Worm (Caenorhabditis elegans): Measurements from ENCODE around the gene Y82E9BR.6.
"Not testable (repeated sequence)": the region's sequence is repeated elsewhere in the genome, so short reads cannot be mapped to it uniquely, and the experiment has no call there.

The Y82E9BR.6 gene

ce11 chrIII:1377903-1378302 is 3.1 kb upstream of the Y82E9BR.6 start, which contains the start of gene pals-40:
Gene pals-40, minus strand, starts transcription at chrIII:1378003.
- not testable (repeated sequence) for TF ChIP-seq ceh-39, mab-5, blmp-1 (tag; optimal IDR thresholded peaks at IDR 0.05)

- TF ChIP-seq lin-13 (tag; optimal IDR thresholded peaks at IDR 0.05) = no peak
- no peak for TF ChIP-seq lsy-2 (tag; optimal IDR thresholded peaks at IDR 0.05)
- no peak for TF ChIP-seq mls-2 (tag; optimal IDR thresholded peaks at IDR 0.05)
- TF ChIP-seq unc-120 (tag; optimal IDR thresholded peaks at IDR 0.05; ENCODE audit: poor library complexity, severe bottlenecking) = no peak
Observed at ce11 chrIII:1383483-1383882, 2.5 kb downstream of the Y82E9BR.6 start.

ce11 chrIII:1384092-1384491 is 3.1 kb downstream of the Y82E9BR.6 start, which contains the start of the genes fbxa-138 and Y82E9BR.5:
Gene fbxa-138, minus strand, starts transcription at chrIII:1384252.
Gene Y82E9BR.5, plus strand, starts transcription at chrIII:1384370.
- TF ChIP-seq ces-1 (GFP tag; optimal IDR thresholded peaks at IDR 0.05) (no peak), sptf-1 (tag; optimal IDR thresholded peaks at IDR 0.05) (no peak)

- TF ChIP-seq unc-120 (tag; optimal IDR thresholded peaks at IDR 0.05; ENCODE audit: poor library complexity, severe bottlenecking) = no peak
- TF ChIP-seq cnd-1 (tag; optimal IDR thresholded peaks at IDR 0.05) = no peak
- TF ChIP-seq zip-8 (tag; optimal IDR thresholded peaks at IDR 0.05) = no peak
- no peak for TF ChIP-seq flh-1 (GFP tag; optimal IDR thresholded peaks at IDR 0.05)
- TF ChIP-seq nhr-2 (tag; optimal IDR thresholded peaks at IDR 0.05) = no peak
- no peak for TF ChIP-seq ceh-43 (GFP tag; optimal IDR thresholded peaks at IDR 0.05)
- no peak for TF ChIP-seq M03D4.4 (tag; optimal IDR thresholded peaks at IDR 0.05)
- no peak for TF ChIP-seq lsy-2 (tag; optimal IDR thresholded peaks at IDR 0.05)
- no peak for TF ChIP-seq elt-1 (tag; optimal IDR thresholded peaks at IDR 0.05; ENCODE audit: borderline replicate concordance, insufficient read depth)
- TF ChIP-seq sem-2 (GFP tag; optimal IDR thresholded peaks at IDR 0.05) = no peak
- no peak for TF ChIP-seq snpc-4 (tag; optimal IDR thresholded peaks at IDR 0.05)
- no peak for TF ChIP-seq mab-5 (tag; optimal IDR thresholded peaks at IDR 0.05)
- no peak for TF ChIP-seq unc-62 (GFP tag; optimal IDR thresholded peaks at IDR 0.05)
- no peak for TF ChIP-seq drap-1 (GFP tag; optimal IDR thresholded peaks at IDR 0.05)
- TF ChIP-seq lin-13 (tag; optimal IDR thresholded peaks at IDR 0.05) = no peak
- TF ChIP-seq nhr-237 (tag; optimal IDR thresholded peaks at IDR 0.05) = no peak
- TF ChIP-seq mls-2 (tag; optimal IDR thresholded peaks at IDR 0.05) = no peak
- no peak for TF ChIP-seq bed-3 (GFP tag; optimal IDR thresholded peaks at IDR 0.05)
Observed at ce11 chrIII:1384694-1385093, 3.7 kb downstream of the Y82E9BR.6 start.

- TF ChIP-seq mls-2 (tag; optimal IDR thresholded peaks at IDR 0.05) = no peak
- no peak for TF ChIP-seq bed-3 (GFP tag; optimal IDR thresholded peaks at IDR 0.05)
- TF ChIP-seq unc-62 (GFP tag; optimal IDR thresholded peaks at IDR 0.05) = no peak
- no peak for TF ChIP-seq nhr-237 (tag; optimal IDR thresholded peaks at IDR 0.05)
- TF ChIP-seq ces-1 (GFP tag; optimal IDR thresholded peaks at IDR 0.05) = no peak
- no peak for TF ChIP-seq flh-1 (GFP tag; optimal IDR thresholded peaks at IDR 0.05)
- no peak for TF ChIP-seq sptf-1 (tag; optimal IDR thresholded peaks at IDR 0.05)
- no peak for TF ChIP-seq ztf-11 (tag; optimal IDR thresholded peaks at IDR 0.05)
- TF ChIP-seq elt-1 (tag; optimal IDR thresholded peaks at IDR 0.05; ENCODE audit: borderline replicate concordance, insufficient read depth) = no peak
- TF ChIP-seq pha-4 (tag; optimal IDR thresholded peaks at IDR 0.05) = no peak
- no peak for TF ChIP-seq lin-32 (GFP tag; optimal IDR thresholded peaks at IDR 0.05)
Observed at ce11 chrIII:1388274-1389058, 7.4 kb downstream of the Y82E9BR.6 start, which contains the start of gene pals-20. Gene pals-20, minus strand, starts transcription at chrIII:1388324.

- TF ChIP-seq nhr-12 (tag; optimal IDR thresholded peaks at IDR 0.05) = no peak
- TF ChIP-seq lin-13 (tag; optimal IDR thresholded peaks at IDR 0.05) = no peak
- no peak for TF ChIP-seq mab-5 (tag; optimal IDR thresholded peaks at IDR 0.05)
- TF ChIP-seq ceh-83 (GFP tag; optimal IDR thresholded peaks at IDR 0.05) = no peak
- TF ChIP-seq unc-39 (tag; optimal IDR thresholded peaks at IDR 0.05) = no peak
- TF ChIP-seq blmp-1 (tag; optimal IDR thresholded peaks at IDR 0.05) = no peak
- no peak for TF ChIP-seq ceh-39 (tag; optimal IDR thresholded peaks at IDR 0.05)
- TF ChIP-seq M03D4.4 (tag; optimal IDR thresholded peaks at IDR 0.05) = no peak
- TF ChIP-seq tbx-8 (GFP tag; optimal IDR thresholded peaks at IDR 0.05) = no peak
- TF ChIP-seq flh-1 (GFP tag; optimal IDR thresholded peaks at IDR 0.05) = no peak
- TF ChIP-seq lsy-2 (tag; optimal IDR thresholded peaks at IDR 0.05) = no peak
- no peak for TF ChIP-seq sem-2 (GFP tag; optimal IDR thresholded peaks at IDR 0.05)
- no peak for TF ChIP-seq unc-62 (GFP tag; optimal IDR thresholded peaks at IDR 0.05)
Observed at ce11 chrIII:1389988-1390387, 9.0 kb downstream of the Y82E9BR.6 start.
